Fruit fly (Drosophila melanogaster) whole organism, embryonic: ENCODE results near the gene Pdh.

Experiments
- Awh ChIP-seq: fragments of 200-800 bp; sonication (Bioruptor generic); IDR thresholded peaks from 2 replicates; pipeline ENCODE4, ENCODE4 v1.3.6; 2022; ENCODE audit warnings: missing biosample characterization, missing genetic modification characterization
- Blimp-1 ChIP-seq: fragments of 200-800 bp; sonication (Bioruptor generic); optimal IDR thresholded peaks from 3 replicates; lab custom pipeline; 2018; ENCODE audit warnings: missing biosample characterization, missing genetic modification characterization, mild to moderate bottlenecking, moderate library complexity, missing genetic modification reagents
- Bteb2 ChIP-seq: fragments of 200-800 bp; sonication (Bioruptor generic); optimal IDR thresholded peaks from 2 replicates; lab custom pipeline; 2016; ENCODE audit warnings: missing biosample characterization, missing genetic modification characterization
- CG12769 ChIP-seq: fragments of 200-800 bp; sonication (Bioruptor generic); optimal IDR thresholded peaks from 2 replicates; lab custom pipeline; 2019; ENCODE audit warnings: missing biosample characterization, mild to moderate bottlenecking, missing genetic modification characterization, moderate library complexity
- CG15514 ChIP-seq: fragments of 200-800 bp; sonication (Bioruptor generic); optimal IDR thresholded peaks from 3 replicates; lab custom pipeline; 2017; ENCODE audit warnings: missing biosample characterization, missing genetic modification characterization, mild to moderate bottlenecking, moderate library complexity, missing genetic modification reagents
- CG17328 ChIP-seq: fragments of 200-800 bp; sonication (Bioruptor generic); IDR thresholded peaks from 2 replicates; pipeline ENCODE4 v1.3.6; 2022; ENCODE audit warnings: missing biosample characterization, missing genetic modification characterization
- CG1832 ChIP-seq: fragments of 200-800 bp; sonication (Bioruptor generic); optimal IDR thresholded peaks from 2 replicates; lab custom pipeline; 2017; ENCODE audit warnings: missing biosample characterization, mild to moderate bottlenecking, missing genetic modification characterization, inconsistent platforms
- CG2120 ChIP-seq: fragments of 200-800 bp; sonication (Bioruptor generic); optimal IDR thresholded peaks from 3 replicates; lab custom pipeline; 2016; ENCODE audit warnings: missing biosample characterization, missing genetic modification characterization
- CG31224 ChIP-seq: fragments of 200-800 bp; sonication (Bioruptor generic); IDR thresholded peaks from 2 replicates; pipeline ENCODE4 v1.3.6; 2022; ENCODE audit warnings: missing biosample characterization, missing genetic modification characterization
- CG32532 ChIP-seq: fragments of 200-800 bp; sonication (Bioruptor generic); IDR thresholded peaks from 2 replicates; pipeline ENCODE4 v1.3.6; 2022; ENCODE audit warnings: missing biosample characterization, missing genetic modification characterization
- CG32767 ChIP-seq: fragments of 200-800 bp; sonication (Bioruptor generic); IDR thresholded peaks from 2 replicates; pipeline ENCODE4 v1.3.6; 2022; ENCODE audit warnings: missing biosample characterization, missing genetic modification characterization
- CG33213 ChIP-seq: fragments of 200-800 bp; sonication (Bioruptor generic); optimal IDR thresholded peaks from 3 replicates; lab custom pipeline; 2016; ENCODE audit warnings: missing biosample characterization, missing genetic modification characterization
- CG43689 ChIP-seq: fragments of 200-800 bp; sonication (Bioruptor generic); IDR thresholded peaks from 2 replicates; pipeline ENCODE4 v1.3.6; 2022; ENCODE audit warnings: missing biosample characterization, missing genetic modification characterization
- CG6175 ChIP-seq: fragments of 200-800 bp; sonication (Bioruptor generic); IDR thresholded peaks from 3 replicates; pipeline ENCODE4 v1.3.6; 2022; ENCODE audit warnings: missing biosample characterization, missing genetic modification characterization
- CG9817 ChIP-seq: fragments of 200-800 bp; sonication (Bioruptor generic); optimal IDR thresholded peaks from 2 replicates; lab custom pipeline; 2018; ENCODE audit warnings: missing biosample characterization, mild to moderate bottlenecking, missing genetic modification characterization, moderate library complexity
- CTCF ChIP-seq: fragments of 200-800 bp; sonication (Bioruptor generic); optimal IDR thresholded peaks from 2 replicates; lab custom pipeline; 2017; ENCODE audit warnings: missing biosample characterization, mild to moderate bottlenecking, missing genetic modification characterization, moderate library complexity
- CoRest ChIP-seq: fragments of 200-800 bp; sonication (Bioruptor generic); optimal IDR thresholded peaks from 3 replicates; lab custom pipeline; 2018; ENCODE audit warnings: missing biosample characterization, mild to moderate bottlenecking, missing genetic modification characterization, moderate library complexity
- Ets65A ChIP-seq: fragments of 200-800 bp; sonication (Bioruptor generic); peaks from one replicate; lab custom pipeline; 2016; ENCODE audit warnings: missing biosample characterization, missing genetic modification characterization
- Fer2 ChIP-seq: fragments of 200-800 bp; sonication (Bioruptor generic); optimal IDR thresholded peaks from 2 replicates; lab custom pipeline; 2018; ENCODE audit warnings: missing biosample characterization, mild to moderate bottlenecking, missing genetic modification characterization, moderate library complexity
- HLH54F ChIP-seq: fragments of 200-800 bp; sonication (Bioruptor generic); optimal IDR thresholded peaks from 3 replicates; lab custom pipeline; 2016; ENCODE audit warnings: missing biosample characterization, missing genetic modification characterization
- Hr3 ChIP-seq: fragments of 200-800 bp; sonication (Bioruptor generic); optimal IDR thresholded peaks from 3 replicates; lab custom pipeline; 2016; ENCODE audit warnings: missing biosample characterization, missing genetic modification characterization
- Med ChIP-seq: fragments of 200-800 bp; sonication (Bioruptor generic); peaks from one replicate; lab custom pipeline; 2016; ENCODE audit warnings: missing biosample characterization, missing genetic modification characterization, mild to moderate bottlenecking, inconsistent platforms, moderate library complexity
- Oaz ChIP-seq: fragments of 200-800 bp; sonication (Bioruptor generic); IDR thresholded peaks from 2 replicates; pipeline ENCODE4 v1.3.6; 2022; ENCODE audit warnings: missing biosample characterization, missing genetic modification characterization
- PHDP ChIP-seq: fragments of 200-800 bp; sonication (Bioruptor generic); optimal IDR thresholded peaks from 3 replicates; lab custom pipeline; 2018; ENCODE audit warnings: missing biosample characterization, mild to moderate bottlenecking, missing genetic modification characterization, moderate library complexity
- cad ChIP-seq: fragments of >200 bp; optimal IDR thresholded peaks from 2 replicates; lab custom pipeline; 2017; ENCODE audit warnings: missing biosample characterization, missing genetic modification characterization
- chinmo ChIP-seq: fragments of 200-800 bp; sonication (Bioruptor generic); IDR thresholded peaks from 4 replicates; pipeline ENCODE4 v1.3.6; 2022; ENCODE audit warnings: missing biosample characterization, missing genetic modification characterization; ENCODE audit not compliant: partially characterized antibody
- dmrt99B ChIP-seq: fragments of 200-800 bp; sonication (Bioruptor generic); optimal IDR thresholded peaks from 2 replicates; lab custom pipeline; 2018; ENCODE audit warnings: missing biosample characterization, mild to moderate bottlenecking, missing genetic modification characterization, moderate library complexity
- ftz-f1 ChIP-seq: fragments of 200-800 bp; sonication (Bioruptor generic); optimal IDR thresholded peaks from 2 replicates; lab custom pipeline; 2016; ENCODE audit warnings: missing biosample characterization, missing genetic modification characterization
- mirr ChIP-seq: fragments of 200-800 bp; sonication (Bioruptor generic); optimal IDR thresholded peaks from 3 replicates; lab custom pipeline; 2018; ENCODE audit warnings: missing biosample characterization, mild to moderate bottlenecking, missing genetic modification characterization
- oc ChIP-seq: fragments of 200-800 bp; sonication (Bioruptor generic); optimal IDR thresholded peaks from 2 replicates; lab custom pipeline; 2018; ENCODE audit warnings: missing biosample characterization, mild to moderate bottlenecking, missing genetic modification characterization, moderate library complexity
- onecut ChIP-seq: fragments of 200-800 bp; sonication (Bioruptor generic); IDR thresholded peaks from 2 replicates; pipeline ENCODE4 v1.3.6; 2022; ENCODE audit warnings: missing biosample characterization, missing genetic modification characterization
- pan ChIP-seq, 4 experiments: fragments of >200 bp in 3 of 4; fragments of 200-800 bp in 1 of 4; sonication (Bioruptor generic) in 1 of 4; optimal IDR thresholded peaks in 3 of 4; IDR thresholded peaks in 1 of 4; 2 replicates each; pipeline versions ENCODE4 v1.3.6 to Lab custom; 2017 to 2022; ENCODE audit warnings: missing biosample characterization in 2 of 4, missing genetic modification characterization in 2 of 4, mixed read lengths in 1 of 4
- peb ChIP-seq: fragments of 200-800 bp; sonication (Bioruptor generic); IDR thresholded peaks from 2 replicates; pipeline ENCODE4 v1.3.6; 2022; ENCODE audit warnings: missing biosample characterization, missing genetic modification characterization
- phol ChIP-seq: fragments of 200-800 bp; sonication (Bioruptor generic); optimal IDR thresholded peaks from 3 replicates; lab custom pipeline; 2018; ENCODE audit warnings: missing biosample characterization, mild to moderate bottlenecking, missing genetic modification characterization, moderate library complexity
- pros ChIP-seq: fragments of 200-800 bp; sonication (Bioruptor generic); optimal IDR thresholded peaks from 3 replicates; lab custom pipeline; 2019; ENCODE audit warnings: missing biosample characterization, mild to moderate bottlenecking, missing genetic modification characterization, moderate library complexity
- sd ChIP-seq: fragments of 200-800 bp; sonication (Bioruptor generic); optimal IDR thresholded peaks from 3 replicates; lab custom pipeline; 2018; ENCODE audit warnings: missing biosample characterization, mild to moderate bottlenecking, missing genetic modification characterization, moderate library complexity
- sna ChIP-seq: fragments of 200-800 bp; sonication (Bioruptor generic); IDR thresholded peaks from 2 replicates; pipeline ENCODE4 v1.3.6; 2022; ENCODE audit warnings: missing biosample characterization, missing genetic modification characterization; ENCODE audit not compliant: partially characterized antibody
- tap ChIP-seq: fragments of 200-800 bp; optimal IDR thresholded peaks from 3 replicates; lab custom pipeline; 2019; ENCODE audit warnings: missing biosample characterization, mild to moderate bottlenecking, missing genetic modification characterization, moderate library complexity
- tio ChIP-seq: fragments of 200-800 bp; sonication (Bioruptor generic); optimal IDR thresholded peaks from 2 replicates; lab custom pipeline; 2017; ENCODE audit warnings: missing biosample characterization, missing genetic modification characterization, inconsistent platforms
- tll ChIP-seq, 2 experiments: fragments of 200-800 bp in 1 of 2; fragments of >200 bp in 1 of 2; sonication (Bioruptor generic) in 1 of 2; optimal IDR thresholded peaks; 2 replicates each; lab custom pipeline; 2017 to 2019; ENCODE audit warnings: missing biosample characterization in 2 of 2, missing genetic modification characterization in 2 of 2, mild to moderate bottlenecking in 1 of 2, moderate library complexity in 1 of 2
- ttk ChIP-seq: fragments of 200-800 bp; sonication (Bioruptor generic); IDR thresholded peaks from 2 replicates; pipeline ENCODE4 v2.1.2; 2022; ENCODE audit warnings: missing biosample characterization, missing genetic modification characterization
- vfl ChIP-seq: fragments of 200-800 bp; sonication (Bioruptor generic); optimal IDR thresholded peaks from 2 replicates; lab custom pipeline; 2016; ENCODE audit warnings: missing biosample characterization, missing genetic modification characterization
- vvl ChIP-seq: fragments of 200-800 bp; sonication (Bioruptor generic); IDR thresholded peaks from 2 replicates; pipeline ENCODE4 v1.3.6; 2022; ENCODE audit warnings: missing biosample characterization, missing genetic modification characterization
- wdn ChIP-seq: fragments of 200-800 bp; sonication (Bioruptor generic); IDR thresholded peaks from 2 replicates; pipeline ENCODE4 v1.3.6; 2022; ENCODE audit warnings: missing biosample characterization, missing genetic modification characterization
- zf30C ChIP-seq: fragments of 200-800 bp; sonication (Bioruptor generic); optimal IDR thresholded peaks from 3 replicates; lab custom pipeline; 2018; ENCODE audit warnings: missing biosample characterization, mild to moderate bottlenecking, missing genetic modification characterization

Pdh gene

dm6 chr3L:16339463-16339862 is 14.6 kb downstream of the Pdh start (continued):
- TF ChIP-seq phol = peak; percentile 18
- TF ChIP-seq CG33213 (GFP tag; lab: Kevin White, UChicago) = no peak
- TF ChIP-seq CoRest (tag; lab: Kevin White, UChicago) = peak; percentile 2
- no peak for TF ChIP-seq CG32532 (GFP tag; lab: Robert Waterston, UW)
- TF ChIP-seq ttk (GFP tag; lab: Robert Waterston, UW) = 0 out of 2 replicates have a peak, but pooled peaks have one; percentile 25

DNA sequence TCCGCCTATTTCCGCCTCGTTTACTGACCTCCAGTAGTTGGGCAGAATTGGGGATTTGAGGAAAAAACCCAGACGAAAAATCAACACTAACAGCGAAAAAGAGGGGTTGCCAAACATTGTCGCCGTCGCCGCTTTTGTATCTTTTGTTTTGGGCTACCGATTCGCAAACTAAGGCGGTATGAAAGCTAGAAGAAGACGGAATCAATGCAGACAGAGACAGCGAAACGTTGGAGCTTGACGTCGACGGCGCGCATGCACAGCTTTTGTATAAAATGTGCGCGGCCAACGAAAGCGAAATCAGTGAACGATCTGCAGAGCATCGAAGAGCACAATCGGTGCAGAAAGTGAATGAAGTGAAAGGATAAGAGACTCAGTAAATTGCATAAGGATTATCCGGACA is 15.4 kb downstream of the Pdh start, which contains the start of gene CG4998:
Gene CG4998, plus strand, starts transcription at position 301 of the 400 bp plus-strand sequence.
- TF ChIP-seq CG9817 (tag; lab: Kevin White, UChicago) (no peak), pan (optimal IDR thresholded peaks at IDR 0.05; lab: Kevin White, UChicago) (no peak), pan (GFP tag; optimal IDR thresholded peaks at IDR 0.05 in 1 of 2, IDR thresholded peaks at IDR 0.05 in 1 of 2) (peak in 1 of 2 experiments; percentile 14), CG12769 (tag; lab: Kevin White, UChicago) (peak; percentile 8), Blimp-1 (GFP tag; lab: Kevin White, UChicago) (peak; percentile 8)
- TF ChIP-seq, all 482 proteins: peak for 3

dm6 chr3L:16337739-16338138 is 16.4 kb downstream of the Pdh start:
- TF ChIP-seq Oaz (GFP tag; lab: Robert Waterston, UW) (no peak), zf30C (no peak), chinmo (peak; percentile 71; the same call in 1 of the 4 replicates), wdn (no peak), Blimp-1 (GFP tag; lab: Kevin White, UChicago) (peak; percentile 63), CG17328 (no peak), vfl (GFP tag; lab: Kevin White, UChicago) (no peak), onecut (GFP tag; lab: Robert Waterston, UW) (peak; percentile 61), CTCF (GFP tag; lab: Kevin White, UChicago) (no peak), mirr (no peak), CG43689 (0 out of 2 replicates have a peak, but pooled peaks have one; percentile 10), CG1832 (no peak), sd (tag; lab: Kevin White, UChicago) (peak; percentile 66), Awh (GFP tag; lab: Robert Waterston, UW) (peak; percentile 47), CG2120 (GFP tag; lab: Kevin White, UChicago) (no peak), dmrt99B (tag; lab: Kevin White, UChicago) (no peak), vvl (GFP tag; lab: Robert Waterston, UW) (peak; percentile 83), CG31224 (no peak), Ets65A (GFP tag; lab: Kevin White, UChicago) (peak; percentile 2), cad (no peak), ftz-f1 (GFP tag; lab: Kevin White, UChicago) (peak; percentile 48), HLH54F (GFP tag; lab: Kevin White, UChicago) (no peak), CG12769 (tag; lab: Kevin White, UChicago) (peak; percentile 68), tll (GFP tag; optimal IDR thresholded peaks at IDR 0.05; lab: Kevin White, UChicago) (no peak), Bteb2 (no peak), CG32532 (GFP tag; lab: Robert Waterston, UW) (0 out of 2 replicates have a peak, but pooled peaks have one; percentile 10), PHDP (tag; lab: Kevin White, UChicago) (no peak), tap (tag; lab: Kevin White, UChicago) (no peak), CG15514 (GFP tag; lab: Kevin White, UChicago) (no peak), sna (no peak), oc (tag; lab: Kevin White, UChicago) (peak; percentile 47), CG6175 (GFP tag; lab: Robert Waterston, UW) (0 out of 3 replicates have a peak, but pooled peaks have one; percentile 25), peb (no peak), CG32767 (GFP tag; lab: Robert Waterston, UW) (no peak), Med (GFP tag; lab: Kevin White, UChicago) (peak; percentile 20), Fer2 (tag; lab: Kevin White, UChicago) (no peak), Hr3 (no peak), pros (GFP tag; lab: Kevin White, UChicago) (peak; percentile 62), tio (GFP tag; lab: Kevin White, UChicago) (no peak)
